Fruit fly (Drosophila melanogaster) whole organism, embryonic: ENCODE results near the gene DCTN6-p27.

Source experiments
- Adf1 ChIP-seq: fragments of 200-800 bp; sonication (Bioruptor generic); IDR thresholded peaks from 2 replicates; pipeline ENCODE4 v1.3.6; 2022; ENCODE audit warnings: missing biosample characterization, missing genetic modification characterization
- CG10431 ChIP-seq: fragments of 200-800 bp; sonication (Bioruptor generic); optimal IDR thresholded peaks from 3 replicates; lab custom pipeline; 2018; ENCODE audit warnings: missing biosample characterization, mild to moderate bottlenecking, missing genetic modification characterization
- CG10959 ChIP-seq: fragments of 200-800 bp; sonication (Bioruptor generic); IDR thresholded peaks from 2 replicates; pipeline ENCODE4 v1.3.6; 2022; ENCODE audit warnings: missing biosample characterization, missing genetic modification characterization
- CG10979 ChIP-seq: fragments of 200-800 bp; sonication (Bioruptor generic); optimal IDR thresholded peaks from 2 replicates; lab custom pipeline; 2018; ENCODE audit warnings: missing biosample characterization, mild to moderate bottlenecking, missing genetic modification characterization, moderate library complexity
- CG11247 ChIP-seq: fragments of 200-800 bp; sonication (Bioruptor generic); IDR thresholded peaks from 2 replicates; pipeline ENCODE4 v1.3.6; 2022; ENCODE audit warnings: missing biosample characterization, missing genetic modification characterization
- CG13424 ChIP-seq: fragments of 200-800 bp; sonication (Bioruptor generic); optimal IDR thresholded peaks from 2 replicates; lab custom pipeline; 2019; ENCODE audit warnings: missing biosample characterization, mild to moderate bottlenecking, missing genetic modification characterization, moderate library complexity
- CG13894 ChIP-seq: fragments of 200-800 bp; sonication (Bioruptor generic); optimal IDR thresholded peaks from 3 replicates; lab custom pipeline; 2018; ENCODE audit warnings: missing biosample characterization, mild to moderate bottlenecking, missing genetic modification characterization, moderate library complexity
- CG1603 ChIP-seq: fragments of 200-800 bp; sonication (Bioruptor generic); optimal IDR thresholded peaks from 2 replicates; lab custom pipeline; 2019; ENCODE audit warnings: missing biosample characterization, mild to moderate bottlenecking, missing genetic modification characterization, moderate library complexity
- CG1647 ChIP-seq: fragments of 200-800 bp; sonication (Bioruptor generic); optimal IDR thresholded peaks from 3 replicates; lab custom pipeline; 2016; ENCODE audit warnings: missing biosample characterization, missing genetic modification characterization
- CG17361 ChIP-seq: fragments of 200-800 bp; sonication (Bioruptor generic); IDR thresholded peaks from 3 replicates; pipeline ENCODE4 v1.3.6; 2022; ENCODE audit warnings: missing biosample characterization, missing genetic modification characterization
- CG18011 ChIP-seq: fragments of 200-800 bp; sonication (Bioruptor generic); optimal IDR thresholded peaks from 2 replicates; lab custom pipeline; 2017; ENCODE audit warnings: missing biosample characterization, missing genetic modification characterization, mild to moderate bottlenecking, moderate library complexity, missing genotype
- CG18599 ChIP-seq: fragments of 200-800 bp; sonication (Bioruptor generic); optimal IDR thresholded peaks from 3 replicates; lab custom pipeline; 2017; ENCODE audit warnings: missing biosample characterization, missing genetic modification characterization, mild to moderate bottlenecking, moderate library complexity, missing genetic modification reagents
- CG18764 ChIP-seq: fragments of 200-800 bp; sonication (Bioruptor generic); optimal IDR thresholded peaks from 3 replicates; lab custom pipeline; 2016; ENCODE audit warnings: missing biosample characterization, missing genetic modification characterization
- CG32532 ChIP-seq: fragments of 200-800 bp; sonication (Bioruptor generic); IDR thresholded peaks from 2 replicates; pipeline ENCODE4 v1.3.6; 2022; ENCODE audit warnings: missing biosample characterization, missing genetic modification characterization
- CG34224 ChIP-seq: fragments of 200-800 bp; sonication (Bioruptor generic); IDR thresholded peaks from 3 replicates; pipeline ENCODE4 v1.3.6; 2022; ENCODE audit warnings: missing biosample characterization, missing genetic modification characterization; ENCODE audit not compliant: partially characterized antibody
- CG4328 ChIP-seq: fragments of 200-800 bp; sonication (Bioruptor generic); optimal IDR thresholded peaks from 3 replicates; lab custom pipeline; 2017; ENCODE audit warnings: missing biosample characterization, missing genetic modification reagents, missing genetic modification characterization
- CG4360 ChIP-seq: fragments of 200-800 bp; sonication (Bioruptor generic); IDR thresholded peaks from 2 replicates; pipeline ENCODE4 v1.3.6; 2022; ENCODE audit warnings: missing biosample characterization, missing genetic modification characterization
- CG7372 ChIP-seq: fragments of 200-800 bp; sonication (Bioruptor generic); IDR thresholded peaks from 2 replicates; pipeline ENCODE4 v1.3.6; 2022; ENCODE audit warnings: missing biosample characterization, missing genetic modification characterization
- CG8290 ChIP-seq, 3 experiments: fragments of 200-800 bp; sonication (Bioruptor generic); optimal IDR thresholded peaks; 2 replicates each; lab custom pipeline; 2016 to 2019; ENCODE audit warnings: missing biosample characterization in 3 of 3, missing genetic modification characterization in 3 of 3, mild to moderate bottlenecking in 2 of 3, moderate library complexity in 1 of 3
- CG8359 ChIP-seq: fragments of 200-800 bp; sonication (Bioruptor generic); optimal IDR thresholded peaks from 2 replicates; lab custom pipeline; 2017; ENCODE audit warnings: missing biosample characterization, mild to moderate bottlenecking, missing genetic modification characterization, borderline replicate concordance
- CG9215 ChIP-seq: fragments of 200-800 bp; sonication (Bioruptor generic); IDR thresholded peaks from 2 replicates; pipeline ENCODE4 v1.3.6; 2022; ENCODE audit warnings: missing biosample characterization, missing genetic modification characterization
- CG9437 ChIP-seq: fragments of 200-800 bp; sonication (Bioruptor generic); optimal IDR thresholded peaks from 2 replicates; lab custom pipeline; 2018; ENCODE audit warnings: missing biosample characterization, mild to moderate bottlenecking, missing genetic modification characterization
- CG9817 ChIP-seq: fragments of 200-800 bp; sonication (Bioruptor generic); optimal IDR thresholded peaks from 2 replicates; lab custom pipeline; 2018; ENCODE audit warnings: missing biosample characterization, mild to moderate bottlenecking, missing genetic modification characterization, moderate library complexity
- Chrac-16 ChIP-seq: fragments of 200-800 bp; sonication (Bioruptor generic); optimal IDR thresholded peaks from 3 replicates; lab custom pipeline; 2016; ENCODE audit warnings: missing biosample characterization, missing genetic modification characterization
- Doc3 ChIP-seq: fragments of 200-800 bp; sonication (Bioruptor generic); IDR thresholded peaks from 3 replicates; pipeline ENCODE4 v1.3.6; 2022; ENCODE audit warnings: missing biosample characterization, missing genetic modification characterization; ENCODE audit not compliant: partially characterized antibody
- Ets65A ChIP-seq: fragments of 200-800 bp; sonication (Bioruptor generic); peaks from one replicate; lab custom pipeline; 2016; ENCODE audit warnings: missing biosample characterization, missing genetic modification characterization
- Ets97D ChIP-seq: fragments of 200-800 bp; sonication (Bioruptor generic); optimal IDR thresholded peaks from 3 replicates; lab custom pipeline; 2016; ENCODE audit warnings: missing biosample characterization, missing genetic modification characterization
- HHEX ChIP-seq: fragments of 200-800 bp; sonication (Bioruptor generic); optimal IDR thresholded peaks from 3 replicates; lab custom pipeline; 2017; ENCODE audit warnings: missing biosample characterization, mild to moderate bottlenecking, missing genetic modification characterization, missing genetic modification reagents
- Hmx ChIP-seq: fragments of 200-800 bp; sonication (Bioruptor generic); optimal IDR thresholded peaks from 2 replicates; lab custom pipeline; 2016; ENCODE audit warnings: missing biosample characterization, missing genetic modification characterization
- Hr3 ChIP-seq: fragments of 200-800 bp; sonication (Bioruptor generic); optimal IDR thresholded peaks from 3 replicates; lab custom pipeline; 2016; ENCODE audit warnings: missing biosample characterization, missing genetic modification characterization
- Scr ChIP-seq: fragments of 200-800 bp; sonication (Bioruptor generic); IDR thresholded peaks from 2 replicates; pipeline ENCODE4 v1.3.6; 2022; ENCODE audit warnings: missing biosample characterization, missing genetic modification characterization; ENCODE audit not compliant: partially characterized antibody
- TFAM ChIP-seq: fragments of 200-800 bp; sonication (Bioruptor generic); optimal IDR thresholded peaks from 2 replicates; lab custom pipeline; 2017; ENCODE audit warnings: missing biosample characterization, missing genetic modification characterization, inconsistent platforms
- Tbp ChIP-seq: fragments of >200 bp; optimal IDR thresholded peaks from 2 replicates; lab custom pipeline; 2018; ENCODE audit warnings: missing biosample characterization, missing genetic modification characterization
- ato ChIP-seq: fragments of 200-800 bp; sonication (Bioruptor generic); IDR thresholded peaks from 2 replicates; pipeline ENCODE4 v1.3.6; 2022; ENCODE audit warnings: missing biosample characterization, missing genetic modification characterization; ENCODE audit not compliant: partially characterized antibody
- ci ChIP-seq: fragments of 200-800 bp; sonication (Bioruptor generic); IDR thresholded peaks from 3 replicates; pipeline ENCODE4 v1.3.6; 2022; ENCODE audit warnings: missing biosample characterization, missing genetic modification characterization
- dmrt99B ChIP-seq: fragments of 200-800 bp; sonication (Bioruptor generic); optimal IDR thresholded peaks from 2 replicates; lab custom pipeline; 2018; ENCODE audit warnings: missing biosample characterization, mild to moderate bottlenecking, missing genetic modification characterization, moderate library complexity
- esg ChIP-seq: fragments of 200-800 bp; sonication (Bioruptor generic); conservative IDR thresholded peaks from 2 replicates; pipeline ENCODE4 v1.3.6; 2022; ENCODE audit warnings: missing biosample characterization, missing genetic modification characterization
- gce ChIP-seq: fragments of 200-800 bp; sonication (Bioruptor generic); IDR thresholded peaks from 3 replicates; pipeline ENCODE4 v1.3.6; 2022; ENCODE audit warnings: missing biosample characterization, missing genetic modification characterization
- ind ChIP-seq: fragments of 200-800 bp; sonication (Bioruptor generic); optimal IDR thresholded peaks from 3 replicates; lab custom pipeline; 2016; ENCODE audit warnings: missing biosample characterization, missing genetic modification characterization
- lola ChIP-seq, 3 experiments: fragments of >200 bp in 2 of 3; fragments of 200-800 bp in 1 of 3; sonication (Bioruptor generic) in 1 of 3; optimal IDR thresholded peaks; 2 replicates each; lab custom pipeline; 2017 to 2019; ENCODE audit warnings: missing biosample characterization in 3 of 3, missing genetic modification characterization in 3 of 3, mild to moderate bottlenecking in 1 of 3, moderate library complexity in 1 of 3
- luna ChIP-seq: fragments of 200-800 bp; sonication (Bioruptor generic); optimal IDR thresholded peaks from 2 replicates; lab custom pipeline; 2016; ENCODE audit warnings: missing biosample characterization, missing genetic modification characterization
- maf-S ChIP-seq: fragments of 200-800 bp; sonication (Bioruptor generic); optimal IDR thresholded peaks from 2 replicates; lab custom pipeline; 2016; ENCODE audit warnings: missing biosample characterization, missing genetic modification characterization
- nerfin-2 ChIP-seq: fragments of 200-800 bp; sonication (Bioruptor generic); IDR thresholded peaks from 2 replicates; pipeline ENCODE4 v1.3.6; 2022; ENCODE audit warnings: missing biosample characterization, missing genetic modification characterization; ENCODE audit not compliant: partially characterized antibody
- sob ChIP-seq: fragments of 200-800 bp; sonication (Bioruptor generic); IDR thresholded peaks from 2 replicates; pipeline ENCODE4 v1.3.6; 2022; ENCODE audit warnings: missing biosample characterization, missing genetic modification characterization
- stc ChIP-seq: fragments of 200-800 bp; sonication (Bioruptor generic); IDR thresholded peaks from 2 replicates; pipeline ENCODE4 v1.3.6; 2022; ENCODE audit warnings: missing biosample characterization, missing genetic modification characterization
- toy ChIP-seq: fragments of 200-800 bp; sonication (Bioruptor generic); IDR thresholded peaks from 2 replicates; pipeline ENCODE4 v1.3.6; 2022; ENCODE audit warnings: missing biosample characterization, missing genetic modification characterization
- trh ChIP-seq: fragments of 200-800 bp; sonication (Bioruptor generic); optimal IDR thresholded peaks from 2 replicates; lab custom pipeline; 2016; ENCODE audit warnings: missing biosample characterization, missing genetic modification characterization

The DCTN6-p27 gene

dm6 chr2L:19133465-19134365, 1.6 kb downstream of the DCTN6-p27 start, which contains the start of gene brat (continued):
- TF ChIP-seq nerfin-2 (GFP tag; lab: Robert Waterston, UW) (peak; percentile 91), CG34224 (peak; percentile 91), Adf1 (GFP tag; lab: Robert Waterston, UW) (0 out of 2 replicates have a peak, but pooled peaks have one; percentile 12), CG8290 (GFP tag; optimal IDR thresholded peaks at IDR 0.05; lab: Kevin White, UChicago) (peak; percentile 5), CG8290 (tag; optimal IDR thresholded peaks at IDR 0.05; lab: Kevin White, UChicago) (peak; percentile 4 to 36), CG32532 (GFP tag; lab: Robert Waterston, UW) (peak; percentile 56), TFAM (GFP tag; lab: Kevin White, UChicago) (no peak), ato (GFP tag; lab: Robert Waterston, UW) (peak; percentile 68), CG9437 (GFP tag; lab: Kevin White, UChicago) (peak; percentile 53), CG17361 (GFP tag; lab: Robert Waterston, UW) (peak; percentile 66), gce (no peak), maf-S (GFP tag; lab: Kevin White, UChicago) (peak; percentile 69), Scr (GFP tag; lab: Robert Waterston, UW) (peak; percentile 96), esg (GFP tag; lab: Robert Waterston, UW) (no peak; the same call in 1 of the 2 replicates), CG8359 (peak; percentile 68), sob (GFP tag; lab: Robert Waterston, UW) (peak; percentile 74), Ets97D (GFP tag; lab: Kevin White, UChicago) (peak; percentile 56), dmrt99B (tag; lab: Kevin White, UChicago) (peak; percentile 5), CG13424 (peak; percentile 64), CG13894 (tag; lab: Kevin White, UChicago) (peak; percentile 31), CG9215 (GFP tag; lab: Robert Waterston, UW) (peak; percentile 60), CG11247 (0 out of 2 replicates have a peak, but pooled peaks have one; percentile 24), CG18599 (peak; percentile 49), CG1603 (tag; lab: Kevin White, UChicago) (peak; percentile 57), CG4328 (GFP tag; lab: Kevin White, UChicago) (peak; percentile 28), stc (no peak), CG1647 (GFP tag; lab: Kevin White, UChicago) (peak; percentile 8), Doc3 (GFP tag; lab: Robert Waterston, UW) (peak; percentile 84), lola (GFP tag; optimal IDR thresholded peaks at IDR 0.05; lab: Kevin White, UChicago) (peak in 1 of 3 experiments; percentile 48), Chrac-16 (GFP tag; lab: Kevin White, UChicago) (peak; percentile 56), CG9817 (tag; lab: Kevin White, UChicago) (peak; percentile 64), Hmx (no peak), luna (GFP tag; lab: Kevin White, UChicago) (peak; percentile 44), CG4360 (GFP tag; lab: Robert Waterston, UW) (no peak), Hr3 (peak; percentile 60), ind (GFP tag; lab: Kevin White, UChicago) (peak; percentile 63), CG7372 (GFP tag; lab: Robert Waterston, UW) (peak; percentile 41; the same call in 1 of the 2 replicates), CG18011 (GFP tag; lab: Kevin White, UChicago) (peak; percentile 43), trh (no peak), Tbp (GFP tag; lab: Kevin White, UChicago) (no peak), Ets65A (GFP tag; lab: Kevin White, UChicago) (peak; percentile 79), CG18764 (GFP tag; lab: Kevin White, UChicago) (peak; percentile 28), HHEX (peak; percentile 29), CG10959 (no peak), CG10431 (GFP tag; lab: Kevin White, UChicago) (no peak), toy (GFP tag; lab: Robert Waterston, UW) (no peak), ci (GFP tag; lab: Robert Waterston, UW) (peak; percentile 21; the same call in 1 of the 3 replicates), CG10979 (tag; lab: Kevin White, UChicago) (peak; percentile 20)
